Worm (Caenorhabditis elegans): ENCODE measurements around the gene srr-4.

ce11 chrV:5018810-5019274 lies at the start of gene srr-4:
- TF ChIP-seq ztf-11 (tag; optimal IDR thresholded peaks at IDR 0.05) (no peak), snpc-4 (tag; optimal IDR thresholded peaks at IDR 0.05) (no peak), daf-12 (tag; optimal IDR thresholded peaks at IDR 0.05) (no peak), lin-15B (tag; optimal IDR thresholded peaks at IDR 0.05) (no peak), tbx-2 (tag; optimal IDR thresholded peaks at IDR 0.05) (no peak), ZK546.5 (tag; optimal IDR thresholded peaks at IDR 0.05) (no peak), nfya-1 (tag; optimal IDR thresholded peaks at IDR 0.05; ENCODE audit: insufficient read depth) (no peak), lsy-12 (tag; optimal IDR thresholded peaks at IDR 0.05) (no peak), ceh-9 (tag; optimal IDR thresholded peaks at IDR 0.05) (no peak), ama-1 (optimal IDR thresholded peaks at IDR 0.05) (no peak), nhr-11 (tag; optimal IDR thresholded peaks at IDR 0.05) (no peak), mdl-1 (tag; optimal IDR thresholded peaks at IDR 0.05) (no peak), nhr-237 (tag; optimal IDR thresholded peaks at IDR 0.05) (no peak)
